Fruit fly (Drosophila melanogaster) whole organism, embryonic: ENCODE measurements around the gene CG43116.

Experiments
- Ada2b ChIP-seq: fragments of 200-800 bp; sonication (Bioruptor generic); IDR thresholded peaks from 2 replicates; pipeline ENCODE4 v1.3.6; 2022; ENCODE audit warnings: missing biosample characterization, missing genetic modification characterization
- Aef1 ChIP-seq: fragments of 200-800 bp; sonication (Bioruptor generic); IDR thresholded peaks from 3 replicates; pipeline ENCODE4 v1.3.6; 2022; ENCODE audit warnings: missing biosample characterization, missing genetic modification characterization
- Antp ChIP-seq: fragments of 200-800 bp; sonication (Bioruptor generic); optimal IDR thresholded peaks from 3 replicates; lab custom pipeline; 2016; ENCODE audit warnings: missing biosample characterization, missing genetic modification characterization
- Awh ChIP-seq: fragments of 200-800 bp; sonication (Bioruptor generic); IDR thresholded peaks from 2 replicates; pipeline ENCODE4, ENCODE4 v1.3.6; 2022; ENCODE audit warnings: missing biosample characterization, missing genetic modification characterization
- Blimp-1 ChIP-seq: fragments of 200-800 bp; sonication (Bioruptor generic); optimal IDR thresholded peaks from 3 replicates; lab custom pipeline; 2018; ENCODE audit warnings: missing biosample characterization, missing genetic modification characterization, mild to moderate bottlenecking, moderate library complexity, missing genetic modification reagents
- CG15011 ChIP-seq: fragments of 200-800 bp; sonication (Bioruptor generic); optimal IDR thresholded peaks from 3 replicates; lab custom pipeline; 2018; ENCODE audit warnings: missing biosample characterization, mild to moderate bottlenecking, missing genetic modification characterization
- CG16779 ChIP-seq: fragments of 200-800 bp; sonication (Bioruptor generic); IDR thresholded peaks from 2 replicates; pipeline ENCODE4 v1.3.6; 2022; ENCODE audit warnings: missing biosample characterization, missing genetic modification characterization
- CG16863 ChIP-seq: fragments of 200-800 bp; sonication (Bioruptor generic); optimal IDR thresholded peaks from 3 replicates; lab custom pipeline; 2016; ENCODE audit warnings: missing biosample characterization, missing genetic modification characterization
- CG17186 ChIP-seq: fragments of 200-800 bp; sonication (Bioruptor generic); optimal IDR thresholded peaks from 3 replicates; lab custom pipeline; 2017; ENCODE audit warnings: missing biosample characterization, missing genetic modification reagents, missing genetic modification characterization
- CG30431 ChIP-seq: fragments of 200-800 bp; sonication (Bioruptor generic); optimal IDR thresholded peaks from 2 replicates; lab custom pipeline; 2017; ENCODE audit warnings: missing biosample characterization, missing genetic modification characterization
- CG31365 ChIP-seq: fragments of 200-800 bp; sonication (Bioruptor generic); optimal IDR thresholded peaks from 2 replicates; lab custom pipeline; 2018; ENCODE audit warnings: missing biosample characterization, mild to moderate bottlenecking, missing genetic modification characterization
- CG6813 ChIP-seq: fragments of 200-800 bp; sonication (Bioruptor generic); optimal IDR thresholded peaks from 2 replicates; lab custom pipeline; 2017; ENCODE audit warnings: missing biosample characterization, missing genetic modification characterization, mild to moderate bottlenecking, moderate library complexity, missing genetic modification reagents
- CG7745 ChIP-seq: fragments of 200-800 bp; sonication (Bioruptor generic); optimal IDR thresholded peaks from 2 replicates; lab custom pipeline; 2018; ENCODE audit warnings: missing biosample characterization, mild to moderate bottlenecking, missing genetic modification characterization, moderate library complexity
- CG7839 ChIP-seq: fragments of 200-800 bp; sonication (Bioruptor generic); optimal IDR thresholded peaks from 3 replicates; lab custom pipeline; 2018; ENCODE audit warnings: missing biosample characterization, mild to moderate bottlenecking, missing genetic modification characterization, moderate library complexity
- CG7928 ChIP-seq: fragments of 200-800 bp; sonication (Bioruptor generic); optimal IDR thresholded peaks from 2 replicates; lab custom pipeline; 2017; ENCODE audit warnings: missing biosample characterization, mild to moderate bottlenecking, missing genetic modification characterization
- CG8478 ChIP-seq: fragments of >200 bp; optimal IDR thresholded peaks from 2 replicates; lab custom pipeline; 2018
- CG9437 ChIP-seq: fragments of 200-800 bp; sonication (Bioruptor generic); optimal IDR thresholded peaks from 2 replicates; lab custom pipeline; 2018; ENCODE audit warnings: missing biosample characterization, mild to moderate bottlenecking, missing genetic modification characterization
- Drgx ChIP-seq: fragments of 200-800 bp; sonication (Bioruptor generic); IDR thresholded peaks from 2 replicates; pipeline ENCODE4 v1.3.6; 2022; ENCODE audit warnings: missing biosample characterization, missing genetic modification characterization
- Gug ChIP-seq: fragments of 200-800 bp; sonication (Bioruptor generic); IDR thresholded peaks from 4 replicates; pipeline ENCODE4 v1.3.6; 2022; ENCODE audit warnings: missing biosample characterization, missing genetic modification characterization
- Hand ChIP-seq: fragments of 200-800 bp; sonication (Bioruptor generic); optimal IDR thresholded peaks from 2 replicates; lab custom pipeline; 2017; ENCODE audit warnings: mild to moderate bottlenecking, missing biosample characterization, missing genetic modification reagents, missing genetic modification characterization
- Mad ChIP-seq: fragments of 200-800 bp; sonication (Bioruptor generic); optimal IDR thresholded peaks from 2 replicates; lab custom pipeline; 2016; ENCODE audit warnings: missing biosample characterization, missing genetic modification characterization
- Meics ChIP-seq: fragments of 200-800 bp; sonication (Bioruptor generic); optimal IDR thresholded peaks from 2 replicates; lab custom pipeline; 2017; ENCODE audit warnings: missing biosample characterization, mild to moderate bottlenecking, missing genetic modification characterization
- Six4 ChIP-seq: fragments of 200-800 bp; sonication (Bioruptor generic); optimal IDR thresholded peaks from 2 replicates; lab custom pipeline; 2016; ENCODE audit warnings: missing biosample characterization, missing genetic modification characterization
- chn ChIP-seq: fragments of 200-800 bp; sonication (Bioruptor generic); optimal IDR thresholded peaks from 2 replicates; lab custom pipeline; 2016; ENCODE audit warnings: missing biosample characterization, missing genetic modification characterization
- crol ChIP-seq: fragments of 200-800 bp; sonication (Bioruptor generic); IDR thresholded peaks from 2 replicates; pipeline ENCODE4 v1.3.6; 2022; ENCODE audit warnings: missing biosample characterization, missing genetic modification characterization
- crp ChIP-seq, 2 experiments: fragments of 200-800 bp; sonication (Bioruptor generic); optimal IDR thresholded peaks; 2 replicates in 1 of 2; 3 replicates in 1 of 2; lab custom pipeline; 2017; ENCODE audit warnings: missing biosample characterization in 2 of 2, missing genetic modification characterization in 2 of 2, mild to moderate bottlenecking in 1 of 2, moderate library complexity in 1 of 2
- danr ChIP-seq: fragments of 200-800 bp; sonication (Bioruptor generic); IDR thresholded peaks from 2 replicates; pipeline ENCODE4 v1.3.6; 2022; ENCODE audit warnings: missing biosample characterization, missing genetic modification characterization
- dmrt99B ChIP-seq: fragments of 200-800 bp; sonication (Bioruptor generic); optimal IDR thresholded peaks from 2 replicates; lab custom pipeline; 2018; ENCODE audit warnings: missing biosample characterization, mild to moderate bottlenecking, missing genetic modification characterization, moderate library complexity
- dpn ChIP-seq, 2 experiments: fragments of 200-800 bp; sonication (Bioruptor generic); optimal IDR thresholded peaks; 3 replicates each; lab custom pipeline; 2016; ENCODE audit warnings: missing biosample characterization in 2 of 2, missing genetic modification characterization in 2 of 2
- en ChIP-seq: fragments of 200-800 bp; sonication (Bioruptor generic); optimal IDR thresholded peaks from 2 replicates; lab custom pipeline; 2016; ENCODE audit warnings: missing biosample characterization, missing genetic modification characterization
- ewg ChIP-seq: fragments of 200-800 bp; sonication (Bioruptor generic); optimal IDR thresholded peaks from 3 replicates; lab custom pipeline; 2017; ENCODE audit warnings: mild to moderate bottlenecking, missing biosample characterization, missing genetic modification reagents, missing genetic modification characterization
- exex ChIP-seq: fragments of 200-800 bp; sonication (Bioruptor generic); optimal IDR thresholded peaks from 4 replicates; lab custom pipeline; 2018; ENCODE audit warnings: missing biosample characterization, mild to moderate bottlenecking, missing genetic modification characterization, moderate library complexity
- gce ChIP-seq: fragments of 200-800 bp; sonication (Bioruptor generic); IDR thresholded peaks from 3 replicates; pipeline ENCODE4 v1.3.6; 2022; ENCODE audit warnings: missing biosample characterization, missing genetic modification characterization
- gcm ChIP-seq: fragments of 200-800 bp; sonication (Bioruptor generic); optimal IDR thresholded peaks from 2 replicates; lab custom pipeline; 2019; ENCODE audit warnings: missing biosample characterization, mild to moderate bottlenecking, missing genetic modification characterization, moderate library complexity
- gsb-n ChIP-seq: fragments of 200-800 bp; sonication (Bioruptor generic); optimal IDR thresholded peaks from 3 replicates; lab custom pipeline; 2018; ENCODE audit warnings: missing biosample characterization, mild to moderate bottlenecking, missing genetic modification characterization
- ind ChIP-seq: fragments of 200-800 bp; sonication (Bioruptor generic); optimal IDR thresholded peaks from 3 replicates; lab custom pipeline; 2016; ENCODE audit warnings: missing biosample characterization, missing genetic modification characterization
- insv ChIP-seq, 2 experiments: fragments of 200-800 bp; sonication (Bioruptor generic); optimal IDR thresholded peaks; 3 replicates each; lab custom pipeline; 2016 to 2018; ENCODE audit warnings: missing biosample characterization in 2 of 2, missing genetic modification characterization in 2 of 2
- klu ChIP-seq: fragments of 200-800 bp; sonication (Bioruptor generic); IDR thresholded peaks from 2 replicates; pipeline ENCODE4 v1.3.6; 2022; ENCODE audit warnings: missing biosample characterization, missing genetic modification characterization
- maf-S ChIP-seq: fragments of 200-800 bp; sonication (Bioruptor generic); optimal IDR thresholded peaks from 2 replicates; lab custom pipeline; 2016; ENCODE audit warnings: missing biosample characterization, missing genetic modification characterization
- mld ChIP-seq: fragments of 200-800 bp; sonication (Bioruptor generic); IDR thresholded peaks from 3 replicates; pipeline ENCODE4 v1.3.6; 2022; ENCODE audit warnings: missing biosample characterization, missing genetic modification characterization; ENCODE audit not compliant: partially characterized antibody
- oc ChIP-seq: fragments of 200-800 bp; sonication (Bioruptor generic); optimal IDR thresholded peaks from 2 replicates; lab custom pipeline; 2018; ENCODE audit warnings: missing biosample characterization, mild to moderate bottlenecking, missing genetic modification characterization, moderate library complexity
- odd ChIP-seq: fragments of 200-800 bp; sonication (Bioruptor generic); optimal IDR thresholded peaks from 2 replicates; lab custom pipeline; 2017; ENCODE audit warnings: missing biosample characterization, mild to moderate bottlenecking, missing genetic modification characterization
- pzg ChIP-seq: fragments of 200-800 bp; sonication (Bioruptor generic); optimal IDR thresholded peaks from 3 replicates; lab custom pipeline; 2018; ENCODE audit warnings: missing biosample characterization, mild to moderate bottlenecking, missing genetic modification characterization, moderate library complexity
- repo ChIP-seq: fragments of 200-800 bp; sonication (Bioruptor generic); optimal IDR thresholded peaks from 2 replicates; lab custom pipeline; 2016; ENCODE audit warnings: missing biosample characterization, missing genetic modification characterization
- sd ChIP-seq: fragments of 200-800 bp; sonication (Bioruptor generic); optimal IDR thresholded peaks from 3 replicates; lab custom pipeline; 2018; ENCODE audit warnings: missing biosample characterization, mild to moderate bottlenecking, missing genetic modification characterization, moderate library complexity
- slbo ChIP-seq: fragments of 200-800 bp; sonication (Bioruptor generic); IDR thresholded peaks from 2 replicates; pipeline ENCODE4 v1.3.6; 2022; ENCODE audit warnings: missing biosample characterization, missing genetic modification characterization
- trh ChIP-seq: fragments of 200-800 bp; sonication (Bioruptor generic); optimal IDR thresholded peaks from 2 replicates; lab custom pipeline; 2016; ENCODE audit warnings: missing biosample characterization, missing genetic modification characterization
- twi ChIP-seq: fragments of 200-800 bp; optimal IDR thresholded peaks from 2 replicates; lab custom pipeline; 2019; ENCODE audit warnings: missing biosample characterization, mild to moderate bottlenecking, missing genetic modification characterization, moderate library complexity
- unc-4 ChIP-seq: fragments of 200-800 bp; sonication (Bioruptor generic); IDR thresholded peaks from 2 replicates; pipeline ENCODE4 v1.3.6; 2022; ENCODE audit warnings: missing biosample characterization, missing genetic modification characterization; ENCODE audit not compliant: partially characterized antibody
- zfh1 ChIP-seq: fragments of 200-800 bp; sonication (Bioruptor generic); IDR thresholded peaks from 3 replicates; pipeline ENCODE4 v1.3.6; 2022; ENCODE audit warnings: missing biosample characterization, missing genetic modification characterization

The CG43116 gene

DNA sequence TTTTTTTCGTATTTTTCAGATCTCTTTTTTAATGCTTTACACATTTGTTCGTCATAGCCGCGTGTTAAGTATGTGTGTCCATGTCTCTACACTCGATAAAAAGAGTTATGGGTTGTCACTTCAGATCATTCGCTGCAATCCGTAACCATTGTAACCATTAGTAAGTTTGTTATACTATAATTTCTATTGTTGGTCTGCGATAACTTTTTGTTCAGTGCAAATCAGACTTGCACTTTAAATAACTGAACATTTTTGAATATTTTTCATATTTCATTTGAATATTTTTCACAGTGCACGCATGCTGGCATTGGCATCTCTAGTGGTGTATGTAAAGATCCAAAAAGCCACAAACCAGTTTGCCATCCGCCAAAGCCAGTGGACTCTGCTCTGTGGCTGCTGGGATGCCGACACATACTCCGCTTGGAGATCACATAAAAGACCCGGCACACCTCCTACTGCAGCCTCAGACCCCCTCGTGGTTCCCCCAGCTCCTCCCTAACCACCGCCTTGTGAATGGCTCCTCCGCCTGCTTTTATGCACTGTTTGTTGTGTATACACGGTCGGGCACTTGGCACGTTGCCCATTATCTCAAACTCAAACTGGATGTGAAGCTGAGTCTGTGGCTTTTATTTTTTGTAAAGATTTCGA is 12.2 kb upstream of the CG43116 start (continued):
- TF ChIP-seq CG8478 (lab: Kevin White, UChicago) (no peak), en (GFP tag; lab: Kevin White, UChicago) (peak; percentile 78), gce (GFP tag; lab: Robert Waterston, UW) (peak; percentile 84; the same call in 2 of the 3 replicates), CG31365 (tag; lab: Kevin White, UChicago) (peak; percentile 26), insv (GFP tag; optimal IDR thresholded peaks at IDR 0.05; lab: Kevin White, UChicago) (no peak), Mad (GFP tag; lab: Kevin White, UChicago) (peak; percentile 87), gsb-n (peak; percentile 83), CG6813 (GFP tag; lab: Kevin White, UChicago) (peak; percentile 69), Hand (GFP tag; lab: Kevin White, UChicago) (peak; percentile 47), ind (peak; percentile 87), pzg (GFP tag; lab: Kevin White, UChicago) (no peak), gcm (GFP tag; lab: Kevin White, UChicago) (peak; percentile 83), oc (tag; lab: Kevin White, UChicago) (peak; percentile 78), odd (GFP tag; lab: Kevin White, UChicago) (peak; percentile 81), crol (peak; percentile 75), Meics (GFP tag; lab: Kevin White, UChicago) (peak; percentile 82), CG7928 (GFP tag; lab: Kevin White, UChicago) (peak; percentile 6), Aef1 (peak; percentile 81), Gug (GFP tag; lab: Robert Waterston, UW) (peak; percentile 81), danr (peak; percentile 72), sd (tag; lab: Kevin White, UChicago) (peak; percentile 83), Six4 (peak; percentile 82), ewg (GFP tag; lab: Kevin White, UChicago) (peak; percentile 80), Awh (peak; percentile 89), exex (tag; lab: Kevin White, UChicago) (peak; percentile 17), dmrt99B (tag; lab: Kevin White, UChicago) (peak; percentile 93), CG16779 (GFP tag; lab: Robert Waterston, UW) (peak; percentile 45; the same call in 1 of the 2 replicates), zfh1 (GFP tag; lab: Robert Waterston, UW) (peak; percentile 84), CG7839 (tag; lab: Kevin White, UChicago) (peak; percentile 93), CG17186 (GFP tag; lab: Kevin White, UChicago) (peak; percentile 42), CG15011 (GFP tag; lab: Kevin White, UChicago) (peak; percentile 73), CG30431 (GFP tag; lab: Kevin White, UChicago) (peak; percentile 69), unc-4 (GFP tag; lab: Robert Waterston, UW) (no peak), klu (GFP tag; lab: Robert Waterston, UW) (peak; percentile 83), crp (GFP tag; optimal IDR thresholded peaks at IDR 0.05; lab: Kevin White, UChicago) (peak in 1 of 2 experiments; percentile 46), trh (GFP tag; lab: Kevin White, UChicago) (peak; percentile 43), CG7745 (tag; lab: Kevin White, UChicago) (no peak), mld (GFP tag; lab: Robert Waterston, UW) (no peak), Blimp-1 (peak; percentile 90), Ada2b (GFP tag; lab: Robert Waterston, UW) (peak; percentile 84), maf-S (GFP tag; lab: Kevin White, UChicago) (peak; percentile 63), repo (GFP tag; lab: Kevin White, UChicago) (peak; percentile 80), chn (peak; percentile 89), Drgx (peak; percentile 94), slbo (GFP tag; lab: Robert Waterston, UW) (peak; percentile 78), Antp (peak; percentile 74), CG16863 (GFP tag; lab: Kevin White, UChicago) (peak; percentile 88), twi (tag; lab: Kevin White, UChicago) (peak; percentile 72), CG9437 (GFP tag; lab: Kevin White, UChicago) (peak; percentile 83), dpn (GFP tag; optimal IDR thresholded peaks at IDR 0.05; lab: Kevin White, UChicago) (peak; percentile 90 to 91)
